7 worm cellular contexts compared by ENCODE assay signal in the genomic region with DNA sequence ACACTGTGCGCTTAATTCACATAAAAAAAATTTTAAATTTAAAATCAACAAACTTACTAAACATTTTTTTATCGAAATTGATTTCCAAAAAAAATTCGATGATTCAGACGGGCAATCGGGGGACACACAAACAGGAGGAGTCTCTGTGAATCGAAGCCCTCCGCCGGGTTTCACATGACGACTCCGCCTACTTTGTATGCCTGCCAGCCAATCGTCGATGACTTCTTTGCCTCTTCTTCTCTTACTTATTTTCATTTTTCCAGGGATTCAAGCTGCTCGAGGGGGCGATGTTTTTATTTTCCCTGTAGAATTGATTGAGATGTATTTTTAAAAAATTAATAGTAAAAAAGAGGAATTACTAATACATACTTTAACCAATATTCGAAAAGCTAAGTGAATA.
TF ChIP-seq lines count a peak whose summit lies in the region.

Gene lntl-1, minus strand, starts transcription at position 185 of the 400 bp plus-strand sequence.

TF ChIP-seq in whole organism, L1 larva, 84 proteins besides CTCF, POLR2A, EP300 and RAD21 (continues in another document):
- TF ChIP-seq fkh-8 (tag; optimal IDR thresholded peaks at IDR 0.05; lab: Kevin White, UChicago) (peak; percentile 30), unc-130 (tag; optimal IDR thresholded peaks at IDR 0.05; lab: Kevin White, UChicago) (no peak), F16B12.6 (tag; optimal IDR thresholded peaks at IDR 0.05; lab: Kevin White, UChicago) (no peak), snu-23 (GFP tag; optimal IDR thresholded peaks at IDR 0.05; lab: Kevin White, UChicago) (peak; percentile 4), nhr-47 (tag; optimal IDR thresholded peaks at IDR 0.05; lab: Kevin White, UChicago) (no peak), Y116A8C.19 (tag; optimal IDR thresholded peaks at IDR 0.05; lab: Kevin White, UChicago; ENCODE audit: borderline replicate concordance) (no peak), lsy-2 (tag; optimal IDR thresholded peaks at IDR 0.05; lab: Kevin White, UChicago) (peak; percentile 32 to 71), dpl-1 (GFP tag; optimal IDR thresholded peaks at IDR 0.05; lab: Kevin White, UChicago) (no peak), sptf-1 (tag; optimal IDR thresholded peaks at IDR 0.05; lab: Kevin White, UChicago) (no peak), elt-2 (tag; optimal IDR thresholded peaks at IDR 0.05; lab: Kevin White, UChicago) (no peak), ceh-88 (GFP tag; IDR thresholded peaks at IDR 0.05; lab: Robert Waterston, UW) (no peak), skn-1 (tag; optimal IDR thresholded peaks at IDR 0.05; lab: Kevin White, UChicago) (peak; percentile 7)

TF ChIP-seq in whole organism, L2 larva, 48 proteins besides CTCF, POLR2A, EP300 and RAD21:
- TF ChIP-seq lsy-2 (tag; optimal IDR thresholded peaks at IDR 0.05; lab: Kevin White, UChicago) (peak in 1 of 2 experiments; percentile 57), mbf-1 (tag; optimal IDR thresholded peaks at IDR 0.05; lab: Kevin White, UChicago) (no peak), unc-55 (GFP tag; optimal IDR thresholded peaks at IDR 0.05; lab: Kevin White, UChicago) (peak; percentile 18)

TF ChIP-seq in whole organism, L3 larva, 47 proteins besides CTCF, POLR2A, EP300 and RAD21:
- TF ChIP-seq egl-5 (tag; optimal IDR thresholded peaks at IDR 0.05; lab: Kevin White, UChicago) (no peak), nfya-1 (tag; optimal IDR thresholded peaks at IDR 0.05; lab: Kevin White, UChicago; ENCODE audit: insufficient read depth) (peak; percentile 96), nhr-77 (tag; optimal IDR thresholded peaks at IDR 0.05; lab: Kevin White, UChicago) (no peak), nhr-67 (tag; optimal IDR thresholded peaks at IDR 0.05; lab: Kevin White, UChicago) (no peak), tbx-2 (tag; optimal IDR thresholded peaks at IDR 0.05; lab: Kevin White, UChicago) (no peak), ceh-28 (tag; optimal IDR thresholded peaks at IDR 0.05; lab: Kevin White, UChicago) (no peak), mdl-1 (tag; optimal IDR thresholded peaks at IDR 0.05; lab: Kevin White, UChicago) (no peak), nhr-12 (tag; optimal IDR thresholded peaks at IDR 0.05; lab: Kevin White, UChicago) (no peak), mml-1 (tag; optimal IDR thresholded peaks at IDR 0.05; lab: Kevin White, UChicago) (no peak), pqm-1 (tag; optimal IDR thresholded peaks at IDR 0.05; lab: Kevin White, UChicago) (no peak), eor-1 (tag; optimal IDR thresholded peaks at IDR 0.05; lab: Kevin White, UChicago) (no peak), fkh-2 (tag; optimal IDR thresholded peaks at IDR 0.05; lab: Kevin White, UChicago) (no peak), hmg-11 (tag; optimal IDR thresholded peaks at IDR 0.05; lab: Kevin White, UChicago) (peak; percentile 25), nhr-23 (tag; optimal IDR thresholded peaks at IDR 0.05; lab: Kevin White, UChicago) (no peak)

TF ChIP-seq in whole organism, L4 larva, 104 proteins besides CTCF, POLR2A, EP300 and RAD21:
- TF ChIP-seq daf-12 (tag; optimal IDR thresholded peaks at IDR 0.05; lab: Kevin White, UChicago) (no peak), lsy-2 (tag; optimal IDR thresholded peaks at IDR 0.05; lab: Kevin White, UChicago) (peak in 1 of 2 experiments; percentile 27), hlh-30 (tag; optimal IDR thresholded peaks at IDR 0.05; lab: Kevin White, UChicago; ENCODE audit: insufficient read depth) (peak; percentile 33)

TF ChIP-seq in whole organism, late embryonic, 69 proteins besides CTCF, POLR2A, EP300 and RAD21:
- TF ChIP-seq nfya-1 (tag; optimal IDR thresholded peaks at IDR 0.05; lab: Kevin White, UChicago) (peak; percentile 85), ama-1 (optimal IDR thresholded peaks at IDR 0.05; lab: Kevin White, UChicago) (no peak)

TF ChIP-seq in whole organism, mixed stage, embryonic, 35 proteins besides CTCF, POLR2A, EP300 and RAD21:
- peak; percentile 30 for TF ChIP-seq lsy-2 (tag; optimal IDR thresholded peaks at IDR 0.05; lab: Kevin White, UChicago)
- no peak for TF ChIP-seq ceh-43 (GFP tag; optimal IDR thresholded peaks at IDR 0.05; lab: Kevin White, UChicago)
TF ChIP-seq in whole organism, mixed stage, embryonic: peak in this region for 1.

TF ChIP-seq in whole organism, young adult, 124 proteins besides CTCF, POLR2A, EP300 and RAD21:
- 0 out of 2 replicates have a peak, but pooled peaks have one; percentile 52 for TF ChIP-seq nfyb-1 (GFP tag; IDR thresholded peaks at IDR 0.05; lab: Robert Waterston, UW)
- TF ChIP-seq ceh-40 (GFP tag; IDR thresholded peaks at IDR 0.05; lab: Robert Waterston, UW) = no peak
- TF ChIP-seq F52B5.7 (tag; optimal IDR thresholded peaks at IDR 0.05; lab: Kevin White, UChicago) = no peak
- no peak for TF ChIP-seq snpc-1.3 (tag; optimal IDR thresholded peaks at IDR 0.05; lab: Kevin White, UChicago; ENCODE audit: insufficient read depth)
- no peak for TF ChIP-seq gei-17 (GFP tag; optimal IDR thresholded peaks at IDR 0.05; lab: Kevin White, UChicago)
- no peak for TF ChIP-seq ztf-26 (tag; optimal IDR thresholded peaks at IDR 0.05; lab: Kevin White, UChicago)
